Worm (Caenorhabditis elegans) whole organism, L2 larva: Measurements from ENCODE around the gene heh-1.

Experiments
- C34F6.9 ChIP-seq: fragments of 150-350 bp; optimal IDR thresholded peaks from 2 replicates; lab custom pipeline; 2014; ENCODE audit warnings: missing biosample characterization, missing genetic modification characterization
- F13H6.1 ChIP-seq: sonication (generic microtip); optimal IDR thresholded peaks from 2 replicates; lab custom pipeline; 2016; ENCODE audit warnings: missing genetic modification characterization, missing compliant biosample characterization
- Y55F3AM.14 ChIP-seq: fragments of 200-800 bp; sonication (Bioruptor generic); optimal IDR thresholded peaks from 2 replicates; lab custom pipeline; 2018; ENCODE audit warnings: mild to moderate bottlenecking, missing genetic modification characterization, missing compliant biosample characterization
- ZK546.5 ChIP-seq: sonication (generic microtip); optimal IDR thresholded peaks from 2 replicates; lab custom pipeline; 2017; ENCODE audit warnings: missing biosample characterization, missing genetic modification characterization
- alr-1 ChIP-seq: fragments of 150-350 bp; optimal IDR thresholded peaks from 2 replicates; lab custom pipeline; 2014; ENCODE audit warnings: missing biosample characterization, missing genetic modification characterization
- blmp-1 ChIP-seq: sonication (generic microtip); optimal IDR thresholded peaks from 2 replicates; lab custom pipeline; 2017; ENCODE audit warnings: missing genetic modification characterization, mild to moderate bottlenecking, missing compliant biosample characterization, antibody characterized with exemption, moderate library complexity; ENCODE audit not compliant: insufficient read depth
- ceh-16 ChIP-seq: fragments of 150-350 bp; optimal IDR thresholded peaks from 2 replicates; lab custom pipeline; 2014; ENCODE audit warnings: missing biosample characterization, missing genetic modification characterization
- ceh-82 ChIP-seq: fragments of 150-350 bp; optimal IDR thresholded peaks from 2 replicates; lab custom pipeline; 2014; ENCODE audit warnings: missing biosample characterization, missing genetic modification characterization
- crh-2 ChIP-seq: sonication (generic microtip); optimal IDR thresholded peaks from 2 replicates; lab custom pipeline; 2017; ENCODE audit warnings: missing biosample characterization, missing genetic modification characterization
- dmd-4 ChIP-seq: sonication (generic microtip); optimal IDR thresholded peaks from 2 replicates; lab custom pipeline; 2017; ENCODE audit warnings: missing biosample characterization, missing genetic modification characterization
- elt-1 ChIP-seq: fragments of 150-350 bp; optimal IDR thresholded peaks from 2 replicates; lab custom pipeline; 2014; ENCODE audit warnings: missing biosample characterization, missing genetic modification characterization
- elt-3 ChIP-seq: sonication (generic microtip); optimal IDR thresholded peaks from 2 replicates; lab custom pipeline; 2017; ENCODE audit warnings: missing biosample characterization, missing genetic modification characterization
- fos-1 ChIP-seq: fragments of 150-350 bp; optimal IDR thresholded peaks from 2 replicates; lab custom pipeline; 2014; ENCODE audit warnings: missing biosample characterization, missing genetic modification characterization
- gmeb-1 ChIP-seq: fragments of 150-350 bp; optimal IDR thresholded peaks from 2 replicates; lab custom pipeline; 2014; ENCODE audit warnings: missing biosample characterization, missing genetic modification characterization
- lin-11 ChIP-seq: fragments of 150-350 bp; sonication (generic microtip); optimal IDR thresholded peaks from 2 replicates; lab custom pipeline; 2014; ENCODE audit warnings: missing biosample characterization, missing genetic modification characterization, inconsistent platforms, mixed read lengths
- lin-13 ChIP-seq: fragments of 150-350 bp; optimal IDR thresholded peaks from 2 replicates; lab custom pipeline; 2014; ENCODE audit warnings: missing biosample characterization, missing genetic modification reagents, missing genetic modification characterization
- lin-39 ChIP-seq: fragments of 150-350 bp; optimal IDR thresholded peaks from 2 replicates; lab custom pipeline; 2014; ENCODE audit warnings: missing biosample characterization, missing genetic modification reagents, missing genetic modification characterization
- lsy-2 ChIP-seq, 2 experiments: fragments of 150-350 bp in 1 of 2; sonication (generic microtip) in 1 of 2; optimal IDR thresholded peaks; 2 replicates each; lab custom pipeline; 2014 to 2017; ENCODE audit warnings: missing biosample characterization in 2 of 2, missing genetic modification characterization in 2 of 2
- mab-5 ChIP-seq: fragments of 150-350 bp; optimal IDR thresholded peaks from 2 replicates; lab custom pipeline; 2014; ENCODE audit warnings: missing biosample characterization, missing genetic modification characterization
- mbf-1 ChIP-seq: sonication (generic microtip); optimal IDR thresholded peaks from 2 replicates; lab custom pipeline; 2017; ENCODE audit warnings: missing biosample characterization, missing genetic modification characterization
- mdl-1 ChIP-seq, 2 experiments: fragments of 150-350 bp in 1 of 2; sonication (generic microtip) in 1 of 2; optimal IDR thresholded peaks; 2 replicates each; lab custom pipeline; 2017; ENCODE audit warnings: missing biosample characterization in 2 of 2, missing genetic modification characterization in 2 of 2
- nhr-10 ChIP-seq: sonication (generic microtip); optimal IDR thresholded peaks from 2 replicates; lab custom pipeline; 2017; ENCODE audit warnings: missing biosample characterization, missing genetic modification characterization
- nhr-11 ChIP-seq: fragments of 150-350 bp; optimal IDR thresholded peaks from 2 replicates; lab custom pipeline; 2014; ENCODE audit warnings: missing biosample characterization, missing genetic modification characterization
- nhr-129 ChIP-seq: fragments of 150-350 bp; optimal IDR thresholded peaks from 2 replicates; lab custom pipeline; 2014; ENCODE audit warnings: missing biosample characterization, missing genetic modification characterization
- nhr-23 ChIP-seq: fragments of 150-350 bp; optimal IDR thresholded peaks from 2 replicates; lab custom pipeline; 2014; ENCODE audit warnings: missing biosample characterization, missing genetic modification reagents, missing genetic modification characterization
- nhr-237 ChIP-seq: fragments of 150-350 bp; optimal IDR thresholded peaks from 2 replicates; lab custom pipeline; 2014; ENCODE audit warnings: missing biosample characterization, missing genetic modification characterization
- nhr-6 ChIP-seq: fragments of 150-350 bp; optimal IDR thresholded peaks from 2 replicates; lab custom pipeline; 2014; ENCODE audit warnings: missing biosample characterization, missing genetic modification characterization
- nhr-77 ChIP-seq: fragments of 150-350 bp; optimal IDR thresholded peaks from 2 replicates; lab custom pipeline; 2014; ENCODE audit warnings: missing biosample characterization, missing genetic modification characterization
- peb-1 ChIP-seq: fragments of 150-350 bp; optimal IDR thresholded peaks from 2 replicates; lab custom pipeline; 2014; ENCODE audit warnings: missing biosample characterization, missing genetic modification characterization
- sma-3 ChIP-seq: sonication (generic microtip); optimal IDR thresholded peaks from 2 replicates; lab custom pipeline; 2016; ENCODE audit warnings: missing genetic modification reagents, missing genetic modification characterization, missing compliant biosample characterization
- sma-9 ChIP-seq, 2 experiments: fragments of 150-350 bp in 1 of 2; sonication (generic microtip) in 1 of 2; optimal IDR thresholded peaks; 2 replicates each; lab custom pipeline; 2014 to 2016; ENCODE audit warnings: missing genetic modification characterization in 2 of 2, mild to moderate bottlenecking in 1 of 2, missing biosample characterization in 1 of 2, missing compliant biosample characterization in 1 of 2, missing genetic modification reagents in 1 of 2, moderate library complexity in 1 of 2
- unc-39 ChIP-seq: fragments of 150-350 bp; optimal IDR thresholded peaks from 2 replicates; lab custom pipeline; 2014; ENCODE audit warnings: missing biosample characterization, missing genetic modification characterization
- unc-55 ChIP-seq: fragments of 150-350 bp; sonication (generic microtip); optimal IDR thresholded peaks from 3 replicates; lab custom pipeline; 2014; ENCODE audit warnings: missing biosample characterization, missing genetic modification reagents, missing genetic modification characterization
- zag-1 ChIP-seq: fragments of 150-350 bp; optimal IDR thresholded peaks from 2 replicates; lab custom pipeline; 2014; ENCODE audit warnings: missing biosample characterization, missing genetic modification characterization
- ztf-1 ChIP-seq: fragments of 200-800 bp; sonication (Bioruptor generic); conservative IDR thresholded peaks from 2 replicates; pipeline ENCODE4 v1.3.6; 2022; ENCODE audit warnings: missing genetic modification characterization, missing compliant biosample characterization
- ztf-11 ChIP-seq: sonication (generic microtip); optimal IDR thresholded peaks from 2 replicates; lab custom pipeline; 2017; ENCODE audit warnings: missing biosample characterization, missing genetic modification characterization
- ztf-4 ChIP-seq: fragments of 150-350 bp; optimal IDR thresholded peaks from 2 replicates; lab custom pipeline; 2014; ENCODE audit warnings: missing biosample characterization, missing genetic modification characterization

heh-1 gene

ce11 chrIII:3199416-3199815, at the start of gene heh-1:
heh-1 (minus strand) TSS chrIII:3199516.
- TF ChIP-seq nhr-11 (tag; lab: Kevin White, UChicago) (no peak), dmd-4 (tag; lab: Kevin White, UChicago) (no peak), fos-1 (tag; lab: Kevin White, UChicago) (no peak), zag-1 (tag; lab: Kevin White, UChicago) (no peak), nhr-77 (tag; lab: Kevin White, UChicago) (no peak), alr-1 (no peak), mab-5 (tag; lab: Kevin White, UChicago) (no peak)

ce11 chrIII:3249038-3249420, 49.7 kb upstream of the heh-1 start:
- TF ChIP-seq sma-3 (GFP tag; lab: Kevin White, UChicago) (peak; percentile 16), unc-55 (GFP tag; lab: Kevin White, UChicago) (peak; percentile 7), Y55F3AM.14 (GFP tag; lab: Kevin White, UChicago) (peak; percentile 30), nhr-10 (tag; lab: Kevin White, UChicago) (no peak)

- TF ChIP-seq sma-3 (GFP tag; lab: Kevin White, UChicago) (no peak), lsy-2 (tag; optimal IDR thresholded peaks at IDR 0.05; lab: Kevin White, UChicago) (peak; percentile 84 to 96), C34F6.9 (tag; lab: Kevin White, UChicago) (peak; percentile 55), F13H6.1 (tag; lab: Kevin White, UChicago) (no peak), gmeb-1 (tag; lab: Kevin White, UChicago) (peak; percentile 16), lin-13 (GFP tag; lab: Kevin White, UChicago) (peak; percentile 40), unc-55 (GFP tag; lab: Kevin White, UChicago) (peak; percentile 13), nhr-129 (tag; lab: Kevin White, UChicago) (peak; percentile 30)
- TF ChIP-seq, all 48 proteins: peak for 6
Measured at ce11 chrIII:3248307-3249037, 49.2 kb upstream of the heh-1 start, which contains the start of gene nduf-9. nduf-9 (minus strand) TSS chrIII:3248575.

- TF ChIP-seq ceh-82 (no peak), unc-39 (tag; lab: Kevin White, UChicago) (no peak), ceh-16 (tag; lab: Kevin White, UChicago) (no peak), mdl-1 (tag; optimal IDR thresholded peaks at IDR 0.05; lab: Kevin White, UChicago) (no peak), sma-9 (GFP tag; optimal IDR thresholded peaks at IDR 0.05; lab: Kevin White, UChicago) (no peak), sma-9 (tag; optimal IDR thresholded peaks at IDR 0.05; lab: Kevin White, UChicago) (no peak), gmeb-1 (tag; lab: Kevin White, UChicago) (no peak), mbf-1 (tag; lab: Kevin White, UChicago) (no peak), lsy-2 (tag; optimal IDR thresholded peaks at IDR 0.05; lab: Kevin White, UChicago) (no peak), lin-13 (GFP tag; lab: Kevin White, UChicago) (no peak), dmd-4 (tag; lab: Kevin White, UChicago) (no peak), nhr-23 (tag; lab: Kevin White, UChicago) (no peak), ZK546.5 (tag; lab: Kevin White, UChicago) (no peak), ztf-1 (GFP tag; lab: Robert Waterston, UW) (no peak), crh-2 (no peak), blmp-1 (tag; lab: Kevin White, UChicago) (no peak), fos-1 (tag; lab: Kevin White, UChicago) (no peak), elt-3 (no peak), Y55F3AM.14 (GFP tag; lab: Kevin White, UChicago) (no peak), lin-39 (no peak), F13H6.1 (tag; lab: Kevin White, UChicago) (no peak)
- TF ChIP-seq, all 48 proteins: peak for 0
Measured at ce11 chrIII:3242379-3242778, 43.1 kb upstream of the heh-1 start.

ce11 chrIII:3241943-3242342, 42.6 kb upstream of the heh-1 start:
- TF ChIP-seq elt-3 (no peak), nhr-11 (tag; lab: Kevin White, UChicago) (no peak), peb-1 (tag; lab: Kevin White, UChicago) (no peak), ceh-82 (no peak), lin-11 (tag; lab: Kevin White, UChicago) (no peak), nhr-6 (tag; lab: Kevin White, UChicago) (no peak), zag-1 (tag; lab: Kevin White, UChicago) (no peak), nhr-23 (tag; lab: Kevin White, UChicago) (no peak), ztf-4 (tag; lab: Kevin White, UChicago) (no peak), gmeb-1 (tag; lab: Kevin White, UChicago) (no peak), nhr-237 (no peak), ztf-11 (tag; lab: Kevin White, UChicago) (no peak), F13H6.1 (tag; lab: Kevin White, UChicago) (no peak), dmd-4 (tag; lab: Kevin White, UChicago) (no peak), fos-1 (tag; lab: Kevin White, UChicago) (no peak), alr-1 (no peak), elt-1 (tag; lab: Kevin White, UChicago) (no peak)
- TF ChIP-seq, all 48 proteins: peak for 0
